Fruit fly (Drosophila melanogaster) whole organism, embryonic: Measurements from ENCODE around the gene ND-24.

ENCODE experiments used
- CG11093 ChIP-seq: fragments of 200-800 bp; sonication (Bioruptor generic); IDR thresholded peaks from 3 replicates; pipeline ENCODE4 v1.3.6; 2022; ENCODE audit warnings: missing biosample characterization, missing genetic modification characterization
- CG11398 ChIP-seq: fragments of 200-800 bp; sonication (Bioruptor generic); optimal IDR thresholded peaks from 2 replicates; lab custom pipeline; 2016; ENCODE audit warnings: missing biosample characterization, missing genetic modification characterization
- CG14965 ChIP-seq: fragments of 200-800 bp; sonication (Bioruptor generic); optimal IDR thresholded peaks from 2 replicates; lab custom pipeline; 2016; ENCODE audit warnings: missing biosample characterization, missing genetic modification characterization, borderline replicate concordance
- CG16813 ChIP-seq: fragments of 200-800 bp; sonication (Bioruptor generic); IDR thresholded peaks from 3 replicates; pipeline ENCODE4 v1.3.6; 2022; ENCODE audit warnings: missing biosample characterization, missing genetic modification characterization; ENCODE audit not compliant: partially characterized antibody
- CG17361 ChIP-seq: fragments of 200-800 bp; sonication (Bioruptor generic); IDR thresholded peaks from 3 replicates; pipeline ENCODE4 v1.3.6; 2022; ENCODE audit warnings: missing biosample characterization, missing genetic modification characterization
- CG17829 ChIP-seq: fragments of 200-800 bp; optimal IDR thresholded peaks from 2 replicates; lab custom pipeline; 2019; ENCODE audit warnings: missing biosample characterization, mild to moderate bottlenecking, missing genetic modification characterization, moderate library complexity
- CG1792 ChIP-seq: fragments of 200-800 bp; sonication (Bioruptor generic); optimal IDR thresholded peaks from 2 replicates; lab custom pipeline; 2016; ENCODE audit warnings: missing biosample characterization, missing genetic modification characterization
- CG2889 ChIP-seq: fragments of 200-800 bp; sonication (Bioruptor generic); IDR thresholded peaks from 3 replicates; pipeline ENCODE4 v1.3.6; 2022; ENCODE audit warnings: missing biosample characterization, missing genetic modification characterization
- CG31388 ChIP-seq: fragments of 200-800 bp; sonication (Bioruptor generic); optimal IDR thresholded peaks from 2 replicates; lab custom pipeline; 2016; ENCODE audit warnings: missing biosample characterization, missing genetic modification characterization
- CG43689 ChIP-seq: fragments of 200-800 bp; sonication (Bioruptor generic); IDR thresholded peaks from 2 replicates; pipeline ENCODE4 v1.3.6; 2022; ENCODE audit warnings: missing biosample characterization, missing genetic modification characterization
- CG4854 ChIP-seq: fragments of 200-800 bp; sonication (Bioruptor generic); optimal IDR thresholded peaks from 2 replicates; lab custom pipeline; 2016; ENCODE audit warnings: missing biosample characterization, missing genetic modification characterization, inconsistent platforms
- CG5953 ChIP-seq: fragments of 200-800 bp; sonication (Bioruptor generic); IDR thresholded peaks from 2 replicates; pipeline ENCODE4 v1.3.6; 2022; ENCODE audit warnings: missing biosample characterization, missing genetic modification characterization
- CG6813 ChIP-seq: fragments of 200-800 bp; sonication (Bioruptor generic); optimal IDR thresholded peaks from 2 replicates; lab custom pipeline; 2017; ENCODE audit warnings: missing biosample characterization, missing genetic modification characterization, mild to moderate bottlenecking, moderate library complexity, missing genetic modification reagents
- CG7556 ChIP-seq: fragments of 200-800 bp; sonication (Bioruptor generic); optimal IDR thresholded peaks from 2 replicates; lab custom pipeline; 2017; ENCODE audit warnings: missing biosample characterization, mild to moderate bottlenecking, missing genetic modification characterization
- CG7745 ChIP-seq: fragments of 200-800 bp; sonication (Bioruptor generic); optimal IDR thresholded peaks from 2 replicates; lab custom pipeline; 2018; ENCODE audit warnings: missing biosample characterization, mild to moderate bottlenecking, missing genetic modification characterization, moderate library complexity
- CG7786 ChIP-seq: fragments of 200-800 bp; sonication (Bioruptor generic); optimal IDR thresholded peaks from 2 replicates; lab custom pipeline; 2016; ENCODE audit warnings: missing biosample characterization, missing genetic modification characterization
- CG9727 ChIP-seq: fragments of 200-800 bp; sonication (Bioruptor generic); optimal IDR thresholded peaks from 3 replicates; lab custom pipeline; 2017; ENCODE audit warnings: missing biosample characterization, mild to moderate bottlenecking, missing genetic modification characterization
- Dek ChIP-seq: fragments of 200-800 bp; sonication (Bioruptor generic); optimal IDR thresholded peaks from 3 replicates; lab custom pipeline; 2019; ENCODE audit warnings: missing biosample characterization, mild to moderate bottlenecking, missing genetic modification characterization, moderate library complexity
- Dp ChIP-seq: fragments of 200-800 bp; sonication (Bioruptor generic); optimal IDR thresholded peaks from 2 replicates; lab custom pipeline; 2018; ENCODE audit warnings: missing biosample characterization, mild to moderate bottlenecking, missing genetic modification characterization, moderate library complexity
- Ets97D ChIP-seq: fragments of 200-800 bp; sonication (Bioruptor generic); optimal IDR thresholded peaks from 3 replicates; lab custom pipeline; 2016; ENCODE audit warnings: missing biosample characterization, missing genetic modification characterization
- HLH54F ChIP-seq: fragments of 200-800 bp; sonication (Bioruptor generic); optimal IDR thresholded peaks from 3 replicates; lab custom pipeline; 2016; ENCODE audit warnings: missing biosample characterization, missing genetic modification characterization
- Meics ChIP-seq: fragments of 200-800 bp; sonication (Bioruptor generic); optimal IDR thresholded peaks from 2 replicates; lab custom pipeline; 2017; ENCODE audit warnings: missing biosample characterization, mild to moderate bottlenecking, missing genetic modification characterization
- Rx ChIP-seq: fragments of 200-800 bp; sonication (Bioruptor generic); IDR thresholded peaks from 2 replicates; pipeline ENCODE4 v1.3.6; 2022; ENCODE audit warnings: missing biosample characterization, missing genetic modification characterization
- Spps ChIP-seq: fragments of 200-800 bp; sonication (Bioruptor generic); optimal IDR thresholded peaks from 2 replicates; lab custom pipeline; 2018; ENCODE audit warnings: missing biosample characterization, mild to moderate bottlenecking, missing genetic modification characterization
- ap ChIP-seq: fragments of 200-800 bp; sonication (Bioruptor generic); IDR thresholded peaks from 2 replicates; pipeline ENCODE4 v1.3.6; 2022; ENCODE audit warnings: missing biosample characterization, missing genetic modification characterization
- ash1 ChIP-seq: fragments of 200-800 bp; sonication (Bioruptor generic); optimal IDR thresholded peaks from 2 replicates; lab custom pipeline; 2018; ENCODE audit warnings: missing biosample characterization, mild to moderate bottlenecking, missing genetic modification characterization
- ato ChIP-seq: fragments of 200-800 bp; sonication (Bioruptor generic); IDR thresholded peaks from 2 replicates; pipeline ENCODE4 v1.3.6; 2022; ENCODE audit warnings: missing biosample characterization, missing genetic modification characterization; ENCODE audit not compliant: partially characterized antibody
- br ChIP-seq: fragments of >200 bp; optimal IDR thresholded peaks from 2 replicates; lab custom pipeline; 2017
- btn ChIP-seq: fragments of 200-800 bp; sonication (Bioruptor generic); optimal IDR thresholded peaks from 2 replicates; lab custom pipeline; 2016; ENCODE audit warnings: missing biosample characterization, missing genetic modification characterization
- cas ChIP-seq: fragments of 200-800 bp; sonication (Bioruptor generic); IDR thresholded peaks from 2 replicates; pipeline ENCODE4 v1.3.6; 2022; ENCODE audit warnings: missing biosample characterization, missing genetic modification characterization
- chm ChIP-seq: fragments of 200-800 bp; sonication (Bioruptor generic); IDR thresholded peaks from 2 replicates; pipeline ENCODE4 v1.3.6; 2022; ENCODE audit warnings: missing biosample characterization, missing genetic modification characterization
- disco-r ChIP-seq: fragments of 200-800 bp; sonication (Bioruptor generic); optimal IDR thresholded peaks from 2 replicates; lab custom pipeline; 2016; ENCODE audit warnings: missing biosample characterization, missing genetic modification characterization
- fd96Cb ChIP-seq: fragments of 200-800 bp; sonication (Bioruptor generic); optimal IDR thresholded peaks from 2 replicates; lab custom pipeline; 2018; ENCODE audit warnings: missing biosample characterization, mild to moderate bottlenecking, missing genetic modification characterization, moderate library complexity
- gfzf ChIP-seq: fragments of 200-800 bp; sonication (Bioruptor generic); optimal IDR thresholded peaks from 2 replicates; lab custom pipeline; 2016; ENCODE audit warnings: missing biosample characterization, mild to moderate bottlenecking, missing genetic modification characterization, moderate library complexity
- grau ChIP-seq: fragments of 200-800 bp; optimal IDR thresholded peaks from 3 replicates; lab custom pipeline; 2019; ENCODE audit warnings: missing biosample characterization, mild to moderate bottlenecking, missing genetic modification characterization, moderate library complexity
- jing ChIP-seq: fragments of 200-800 bp; sonication (Bioruptor generic); optimal IDR thresholded peaks from 2 replicates; lab custom pipeline; 2018; ENCODE audit warnings: missing biosample characterization, mild to moderate bottlenecking, missing genetic modification characterization
- klu ChIP-seq: fragments of 200-800 bp; sonication (Bioruptor generic); IDR thresholded peaks from 2 replicates; pipeline ENCODE4 v1.3.6; 2022; ENCODE audit warnings: missing biosample characterization, missing genetic modification characterization
- lov ChIP-seq, 2 experiments: fragments of 200-800 bp in 1 of 2; fragments of >200 bp in 1 of 2; sonication (Bioruptor generic) in 1 of 2; IDR thresholded peaks in 1 of 2; optimal IDR thresholded peaks in 1 of 2; 2 replicates in 1 of 2; 3 replicates in 1 of 2; pipeline versions ENCODE4 v1.3.6 to Lab custom; 2017 to 2022; ENCODE audit warnings: missing biosample characterization in 1 of 2, missing genetic modification characterization in 1 of 2
- nau ChIP-seq: fragments of 200-800 bp; sonication (Bioruptor generic); optimal IDR thresholded peaks from 3 replicates; lab custom pipeline; 2017; ENCODE audit warnings: missing biosample characterization, mild to moderate bottlenecking, missing genetic modification characterization, missing genetic modification reagents
- nerfin-1 ChIP-seq: fragments of 200-800 bp; sonication (Bioruptor generic); optimal IDR thresholded peaks from 3 replicates; lab custom pipeline; 2019; ENCODE audit warnings: missing biosample characterization, mild to moderate bottlenecking, missing genetic modification characterization, moderate library complexity
- pita ChIP-seq: fragments of 200-800 bp; sonication (Bioruptor generic); optimal IDR thresholded peaks from 2 replicates; lab custom pipeline; 2017; ENCODE audit warnings: missing biosample characterization, mild to moderate bottlenecking, missing genetic modification characterization
- ranshi ChIP-seq: fragments of 200-800 bp; sonication (Bioruptor generic); IDR thresholded peaks from 2 replicates; pipeline ENCODE4 v1.3.6; 2022; ENCODE audit warnings: missing biosample characterization, missing genetic modification characterization
- row ChIP-seq: fragments of 200-800 bp; sonication (Bioruptor generic); IDR thresholded peaks from 3 replicates; pipeline ENCODE4 v1.3.6; 2022; ENCODE audit warnings: missing biosample characterization, missing genetic modification characterization
- salm ChIP-seq: fragments of 200-800 bp; sonication (Bioruptor generic); optimal IDR thresholded peaks from 2 replicates; lab custom pipeline; 2018; ENCODE audit warnings: missing biosample characterization, mild to moderate bottlenecking, missing genetic modification characterization
- sim ChIP-seq: fragments of 200-800 bp; sonication (Bioruptor generic); IDR thresholded peaks from 2 replicates; pipeline ENCODE4 v1.3.6; 2022; ENCODE audit warnings: missing biosample characterization, missing genetic modification characterization
- sob ChIP-seq: fragments of 200-800 bp; sonication (Bioruptor generic); IDR thresholded peaks from 2 replicates; pipeline ENCODE4 v1.3.6; 2022; ENCODE audit warnings: missing biosample characterization, missing genetic modification characterization
- ssp ChIP-seq: fragments of 200-800 bp; sonication (Bioruptor generic); IDR thresholded peaks from 2 replicates; pipeline ENCODE4 v1.3.6; 2022; ENCODE audit warnings: missing biosample characterization, missing genetic modification characterization
- sug ChIP-seq: fragments of 200-800 bp; optimal IDR thresholded peaks from 2 replicates; lab custom pipeline; 2019; ENCODE audit warnings: missing biosample characterization, mild to moderate bottlenecking, missing genetic modification characterization, moderate library complexity
- tll ChIP-seq, 2 experiments: fragments of 200-800 bp in 1 of 2; fragments of >200 bp in 1 of 2; sonication (Bioruptor generic) in 1 of 2; optimal IDR thresholded peaks; 2 replicates each; lab custom pipeline; 2017 to 2019; ENCODE audit warnings: missing biosample characterization in 2 of 2, missing genetic modification characterization in 2 of 2, mild to moderate bottlenecking in 1 of 2, moderate library complexity in 1 of 2
- trem ChIP-seq: fragments of 200-800 bp; optimal IDR thresholded peaks from 3 replicates; lab custom pipeline; 2019; ENCODE audit warnings: missing biosample characterization, mild to moderate bottlenecking, missing genetic modification characterization, moderate library complexity
- tx ChIP-seq: fragments of 200-800 bp; sonication (Bioruptor generic); optimal IDR thresholded peaks from 2 replicates; lab custom pipeline; 2016; ENCODE audit warnings: missing biosample characterization, missing genetic modification characterization

Gene ND-24

DNA sequence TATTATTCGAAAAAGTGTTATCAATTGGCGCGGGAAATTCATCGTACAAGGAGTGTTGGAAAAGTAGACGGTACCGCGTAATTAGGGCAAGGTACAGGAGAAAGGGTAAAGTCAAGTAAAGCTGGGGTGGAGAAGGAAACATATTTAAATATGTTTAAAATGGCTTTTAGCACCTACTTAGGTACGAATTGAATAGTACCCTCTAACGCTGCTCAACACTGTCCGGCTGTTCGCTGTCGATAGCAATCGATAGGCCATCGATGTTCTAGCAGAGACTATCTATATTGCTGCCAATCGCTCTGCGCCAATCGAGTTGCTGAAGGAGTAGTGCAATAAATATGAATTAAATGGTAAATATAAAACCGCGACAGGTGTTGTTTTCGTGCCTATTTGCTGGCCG lies 32.6 kb upstream of the ND-24 start, which contains the start of gene X11L (continued):
- peak; percentile 43 for TF ChIP-seq CG31388
- no peak for TF ChIP-seq pita (GFP tag; lab: Kevin White, UChicago)
- TF ChIP-seq nerfin-1 (tag; lab: Kevin White, UChicago), result peak; percentile 8
- no peak; the same call in 2 of the 3 replicates for TF ChIP-seq CG11093
- TF ChIP-seq CG7786, result peak; percentile 84
- peak; percentile 87 for TF ChIP-seq sob (GFP tag; lab: Robert Waterston, UW)
- TF ChIP-seq btn (GFP tag; lab: Kevin White, UChicago), result peak; percentile 55
- TF ChIP-seq grau (tag; lab: Kevin White, UChicago), result peak; percentile 61
- TF ChIP-seq sug (tag; lab: Kevin White, UChicago), result peak; percentile 24
- TF ChIP-seq trem (tag; lab: Kevin White, UChicago), result peak; percentile 47
- TF ChIP-seq CG9727, result peak; percentile 59
- TF ChIP-seq ato (GFP tag; lab: Robert Waterston, UW), result peak; percentile 90
- 0 out of 2 replicates have a peak, but pooled peaks have one; percentile 8 for TF ChIP-seq klu
- peak; percentile 70 for TF ChIP-seq tx (GFP tag; lab: Kevin White, UChicago)
- TF ChIP-seq tll (GFP tag; optimal IDR thresholded peaks at IDR 0.05; lab: Kevin White, UChicago), result no peak
- peak; percentile 91 for TF ChIP-seq CG16813 (GFP tag; lab: Robert Waterston, UW)
- TF ChIP-seq CG6813 (GFP tag; lab: Kevin White, UChicago), result peak; percentile 8
- peak; percentile 66 for TF ChIP-seq Meics (GFP tag; lab: Kevin White, UChicago)
- TF ChIP-seq Dp (GFP tag; lab: Kevin White, UChicago), result peak; percentile 72
- no peak for TF ChIP-seq disco-r (GFP tag; lab: Kevin White, UChicago)
- no peak for TF ChIP-seq CG17361 (GFP tag; lab: Robert Waterston, UW)
- TF ChIP-seq br (lab: Kevin White, UChicago), result no peak
- peak; percentile 56 for TF ChIP-seq CG1792 (GFP tag; lab: Kevin White, UChicago)
- TF ChIP-seq CG4854, result peak; percentile 35
- TF ChIP-seq CG2889, result no peak
- TF ChIP-seq Spps (tag; lab: Kevin White, UChicago), result no peak
- no peak for TF ChIP-seq Dek
- TF ChIP-seq sim (GFP tag; lab: Robert Waterston, UW), result no peak
- TF ChIP-seq CG43689 (GFP tag; lab: Robert Waterston, UW), result 0 out of 2 replicates have a peak, but pooled peaks have one; percentile 43
- TF ChIP-seq nau (GFP tag; lab: Kevin White, UChicago), result no peak
- TF ChIP-seq jing (GFP tag; lab: Kevin White, UChicago), result peak; percentile 35
- no peak for TF ChIP-seq ash1 (GFP tag; lab: Kevin White, UChicago)
- peak; percentile 69 for TF ChIP-seq row
- peak; percentile 36 for TF ChIP-seq gfzf (GFP tag; lab: Kevin White, UChicago)
- peak; percentile 52; the same call in 1 of the 2 replicates for TF ChIP-seq ssp (GFP tag; lab: Robert Waterston, UW)
- TF ChIP-seq CG17829 (tag; lab: Kevin White, UChicago), result peak; percentile 62
- peak; percentile 34 for TF ChIP-seq CG11398 (GFP tag; lab: Kevin White, UChicago)
- TF ChIP-seq CG7556 (GFP tag; lab: Kevin White, UChicago), result peak; percentile 57
- TF ChIP-seq lov (optimal IDR thresholded peaks at IDR 0.05; lab: Kevin White, UChicago), result no peak
- no peak for TF ChIP-seq lov (GFP tag; IDR thresholded peaks at IDR 0.05; lab: Robert Waterston, UW)
- TF ChIP-seq CG14965 (GFP tag; lab: Kevin White, UChicago), result no peak
- TF ChIP-seq Rx (GFP tag; lab: Robert Waterston, UW), result peak; percentile 59; the same call in 1 of the 2 replicates
- peak; percentile 64 for TF ChIP-seq ranshi (GFP tag; lab: Robert Waterston, UW)
- no peak for TF ChIP-seq salm (tag; lab: Kevin White, UChicago)
- TF ChIP-seq CG7745 (tag; lab: Kevin White, UChicago), result no peak
- peak; percentile 84 for TF ChIP-seq HLH54F
- TF ChIP-seq ap (GFP tag; lab: Robert Waterston, UW), result no peak
- peak; percentile 32 for TF ChIP-seq fd96Cb (tag; lab: Kevin White, UChicago)
- TF ChIP-seq CG5953, result no peak
- no peak for TF ChIP-seq chm (GFP tag; lab: Robert Waterston, UW)
- no peak for TF ChIP-seq cas (GFP tag; lab: Robert Waterston, UW)
- TF ChIP-seq Ets97D (GFP tag; lab: Kevin White, UChicago), result peak; percentile 82
